Fruit fly (Drosophila melanogaster) S2 (cell line): ENCODE results near the gene Sf3b2.

Experiments
- CG8478 ChIP-seq: fragments of >200 bp; optimal IDR thresholded peaks from 2 replicates; lab custom pipeline; 2018
- CTCF ChIP-seq, 2 experiments: fragments of >200 bp; optimal IDR thresholded peaks; 2 replicates each; lab custom pipeline; 2018

The Sf3b2 gene

DNA sequence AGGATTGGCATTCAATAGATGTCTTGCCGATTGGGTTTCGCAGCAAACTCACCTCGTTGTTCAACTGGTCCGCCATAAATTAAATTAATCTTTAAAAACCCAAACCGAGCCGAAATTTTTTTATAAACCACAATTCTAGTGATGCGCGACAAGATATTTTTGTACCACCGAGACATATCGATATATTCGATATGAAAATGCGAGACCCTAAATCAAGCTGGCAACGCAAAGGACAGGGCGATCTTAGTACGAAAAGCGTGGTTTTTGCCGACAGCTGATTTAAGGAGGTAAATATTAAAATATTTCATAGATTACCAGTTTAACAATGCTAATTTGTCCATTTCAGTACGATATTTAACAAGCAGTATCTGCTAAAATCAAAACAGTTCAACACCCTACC lies at the start of gene Sf3b2, which contains the start of gene CG17219:
TSS of gene Sf3b2 (minus strand) at position 157 of the 400 bp plus-strand sequence.
TSS of gene CG17219 (plus strand) at position 242 of the 400 bp plus-strand sequence.
- TF ChIP-seq CTCF (optimal IDR thresholded peaks at IDR 0.05; lab: Kevin White, UChicago) (no peak), CG8478 (lab: Kevin White, UChicago) (no peak)

DNA sequence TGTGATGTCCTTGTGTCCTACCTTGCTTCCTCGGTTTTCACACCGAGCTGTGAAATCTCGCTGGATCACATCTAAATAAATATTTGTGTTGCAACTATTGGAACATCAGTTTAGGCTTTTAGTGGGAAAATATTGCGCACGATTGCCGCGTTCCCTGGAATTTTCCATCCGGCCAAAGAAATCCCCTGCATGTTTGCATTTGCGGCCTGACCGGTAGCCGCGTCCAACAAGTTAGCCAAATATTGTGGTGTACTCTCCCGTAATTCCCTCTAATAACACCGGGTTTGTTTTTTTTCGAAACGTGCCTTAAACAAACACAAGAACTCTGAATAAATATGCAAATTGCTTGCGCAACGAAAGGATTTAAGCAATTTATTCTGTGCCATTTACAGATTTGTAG lies 49.8 kb upstream of the Sf3b2 start:
- TF ChIP-seq CTCF (optimal IDR thresholded peaks at IDR 0.05; lab: Kevin White, UChicago) (no peak), CG8478 (lab: Kevin White, UChicago) (no peak)

DNA sequence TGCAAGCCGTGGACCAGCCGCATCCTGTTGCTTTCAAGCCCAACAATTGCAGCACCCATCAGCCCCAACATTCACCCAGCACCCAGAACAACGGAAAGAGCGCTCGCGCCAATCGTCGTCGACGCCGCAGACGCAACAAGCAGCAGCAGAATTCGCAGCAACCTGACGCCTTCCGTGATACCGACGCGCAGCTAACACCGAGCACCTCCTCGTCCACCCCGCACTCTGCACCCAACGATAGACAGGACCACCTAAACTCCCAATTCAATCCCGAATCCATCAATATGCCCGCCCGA lies 30.6 kb upstream of the Sf3b2 start:
- TF ChIP-seq CG8478 (lab: Kevin White, UChicago) (no peak), CTCF (optimal IDR thresholded peaks at IDR 0.05; lab: Kevin White, UChicago) (no peak)

DNA sequence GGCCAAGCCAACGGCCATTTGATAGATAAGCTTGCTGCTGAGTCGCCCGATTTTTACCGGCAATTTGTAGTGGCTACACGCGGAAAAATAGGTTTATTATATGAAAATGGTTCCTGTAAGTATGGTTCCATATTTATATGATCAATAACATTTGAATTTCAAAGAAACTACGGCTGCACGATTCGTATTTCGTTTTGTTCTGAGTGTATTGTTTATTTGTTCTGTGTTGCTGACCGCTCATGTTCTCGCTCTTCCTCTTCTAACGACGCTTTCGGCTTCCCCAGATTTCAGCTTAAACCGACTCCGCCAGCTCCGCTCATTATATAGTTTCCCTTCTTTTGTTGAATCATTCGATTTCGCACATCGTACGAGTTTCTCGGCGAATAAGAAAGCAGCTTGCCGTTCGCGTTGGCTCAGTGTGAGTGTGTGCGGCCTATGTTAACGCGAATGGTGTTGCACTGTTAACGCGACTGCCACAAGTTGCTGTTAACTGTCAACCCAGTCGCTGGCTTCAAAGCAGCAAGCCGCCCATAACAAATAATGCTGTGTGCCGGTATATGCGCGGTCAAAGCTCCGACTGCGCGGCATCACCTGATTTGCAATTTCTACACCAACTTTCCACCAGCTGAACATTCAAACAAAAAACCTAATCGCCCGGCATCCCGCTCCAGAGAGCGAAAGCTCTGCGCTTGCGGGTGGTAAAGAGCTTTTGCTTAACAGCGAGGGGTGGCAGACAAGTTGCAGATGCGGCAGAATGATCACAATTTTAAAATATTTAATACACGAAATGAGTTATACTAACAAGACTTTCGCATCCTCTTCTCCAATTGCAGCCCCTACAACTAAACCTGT lies 30.0 kb upstream of the Sf3b2 start:
- no peak for TF ChIP-seq CG8478 (lab: Kevin White, UChicago)
- no peak for TF ChIP-seq CTCF (optimal IDR thresholded peaks at IDR 0.05; lab: Kevin White, UChicago)

DNA sequence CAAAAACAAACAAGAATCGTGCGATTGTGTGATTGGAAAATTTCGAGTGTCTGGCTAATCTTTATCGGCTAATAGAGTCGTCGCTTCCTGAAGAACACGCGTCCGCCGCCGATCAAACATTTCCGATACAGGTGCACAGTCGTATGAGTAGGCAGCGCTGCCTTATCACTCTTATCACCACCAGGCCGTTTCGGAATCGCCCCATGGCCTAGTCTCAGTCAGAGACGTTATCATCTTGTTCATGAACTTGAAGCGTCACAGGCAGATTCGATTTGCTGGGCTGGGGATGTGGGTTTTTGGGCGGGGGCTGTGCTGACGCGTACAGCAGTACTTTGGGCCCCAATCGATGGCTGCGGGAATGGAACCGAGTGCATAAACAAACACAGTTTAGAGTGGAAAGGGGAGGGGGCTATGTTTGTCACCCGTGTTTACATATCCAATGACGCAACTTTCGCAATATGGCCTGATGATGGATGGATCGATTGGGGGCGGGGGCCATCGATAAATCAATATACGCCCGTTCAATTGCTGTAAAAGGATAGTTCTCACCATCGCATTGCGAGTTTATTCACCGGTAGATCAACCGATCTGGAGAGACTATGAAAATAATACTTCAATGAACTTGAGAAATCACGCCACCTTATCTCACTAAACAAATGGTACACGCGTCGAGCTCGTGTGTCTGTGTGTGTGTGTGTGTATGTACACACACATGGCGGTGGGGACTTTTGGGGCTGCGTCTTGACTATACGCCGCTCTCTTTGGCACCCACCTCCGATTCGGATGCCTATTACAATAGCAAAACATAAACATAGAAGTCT lies 29.2 kb upstream of the Sf3b2 start:
- TF ChIP-seq CG8478 (lab: Kevin White, UChicago), result no peak
- TF ChIP-seq CTCF (optimal IDR thresholded peaks at IDR 0.05; lab: Kevin White, UChicago), result no peak

DNA sequence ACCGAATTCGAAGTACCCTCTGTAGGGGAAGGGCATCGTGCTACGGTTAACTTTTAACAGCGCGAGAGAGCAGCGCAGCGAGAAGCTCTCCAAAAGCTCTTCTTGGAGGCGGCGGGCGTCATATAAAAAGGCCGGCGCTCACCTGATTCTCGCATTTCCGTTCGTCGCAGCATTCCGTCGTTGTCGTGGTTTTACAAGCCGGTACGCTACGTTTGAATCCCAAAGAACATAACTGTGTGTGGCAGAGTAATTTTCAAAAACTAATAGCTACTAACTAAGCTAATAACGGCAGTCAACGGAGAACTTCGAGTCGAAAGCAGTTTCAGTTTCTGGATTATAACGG lies 27.5 kb upstream of the Sf3b2 start, which contains the start of gene FASN1:
TSS of gene FASN1 (plus strand) at position 151 of the 343 bp plus-strand sequence.
- TF ChIP-seq CG8478 (lab: Kevin White, UChicago) (no peak), CTCF (optimal IDR thresholded peaks at IDR 0.05; lab: Kevin White, UChicago) (no peak)

DNA sequence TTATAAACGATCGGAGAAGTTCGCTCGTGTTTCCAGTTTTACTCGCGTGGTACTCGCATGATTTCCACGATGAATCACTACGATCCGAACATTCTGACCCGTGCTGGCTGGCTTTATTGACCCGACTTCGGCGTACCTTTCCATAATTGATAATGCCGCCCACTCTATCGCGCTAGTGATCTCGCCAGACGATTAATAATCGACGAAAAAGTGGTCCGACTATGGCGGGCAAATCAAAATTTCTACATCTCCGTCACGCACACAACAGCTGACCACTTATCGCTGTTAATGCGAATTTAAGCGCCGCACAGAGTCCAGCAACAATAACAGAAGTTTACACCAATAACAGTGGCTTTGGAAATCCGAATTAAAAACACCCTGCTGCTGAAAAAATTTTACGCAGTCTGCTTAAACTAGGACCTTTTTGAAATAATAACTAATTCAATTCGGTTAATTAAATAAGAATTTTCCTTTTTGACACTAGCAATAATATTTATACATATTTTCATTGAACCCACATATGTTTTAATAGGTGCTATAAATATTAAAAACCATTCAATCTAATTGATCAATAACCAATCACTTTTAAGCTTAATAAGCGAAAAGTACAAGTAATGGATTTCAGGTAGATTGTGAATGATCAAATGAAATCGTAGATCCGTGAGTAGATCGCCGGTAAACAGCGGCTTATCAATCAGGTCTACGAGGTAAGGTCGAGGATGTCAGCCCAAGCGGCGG lies 26.9 kb upstream of the Sf3b2 start:
- no peak for TF ChIP-seq CG8478 (lab: Kevin White, UChicago)
- TF ChIP-seq CTCF (optimal IDR thresholded peaks at IDR 0.05; lab: Kevin White, UChicago), result no peak

DNA sequence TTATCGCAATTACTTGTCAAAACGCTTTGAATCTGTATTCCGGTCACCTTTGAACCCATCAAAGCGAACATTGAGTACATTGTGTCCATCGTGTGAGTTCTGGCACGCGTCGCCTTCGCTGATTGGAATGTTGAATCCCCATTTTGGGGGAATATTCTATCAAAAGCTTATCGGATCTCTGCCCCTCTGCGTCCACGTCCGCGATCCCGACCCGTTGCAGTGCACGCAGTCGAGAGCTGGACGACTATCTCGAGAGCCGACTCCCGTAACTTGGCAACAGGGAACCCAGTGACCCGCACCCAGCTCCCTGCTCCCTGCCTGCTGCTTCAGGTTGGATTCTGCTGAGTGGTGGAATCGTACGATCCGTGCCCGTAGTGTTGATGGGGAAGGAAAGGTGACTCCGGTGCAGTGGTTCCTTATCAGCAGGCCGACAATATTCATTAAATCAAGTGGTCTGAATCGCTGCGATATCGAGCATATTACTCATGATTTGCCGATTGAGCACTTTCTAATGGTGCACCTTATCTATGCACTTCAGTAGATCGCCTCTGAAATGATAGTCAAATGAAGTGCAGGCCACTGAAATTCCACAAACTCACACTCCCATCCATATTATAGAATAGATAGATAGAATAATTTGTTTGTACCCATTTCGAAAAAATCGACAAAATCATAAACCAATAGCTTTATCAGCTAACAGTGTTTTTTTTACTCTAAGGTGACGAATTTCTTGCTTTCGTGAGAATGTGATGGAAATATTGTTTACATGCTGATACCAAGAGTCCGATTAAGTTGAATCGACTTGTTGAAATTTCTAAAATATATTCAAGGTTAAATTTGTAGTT lies 15.9 kb upstream of the Sf3b2 start:
- TF ChIP-seq CTCF (optimal IDR thresholded peaks at IDR 0.05; lab: Kevin White, UChicago) (no peak), CG8478 (lab: Kevin White, UChicago) (no peak)

DNA sequence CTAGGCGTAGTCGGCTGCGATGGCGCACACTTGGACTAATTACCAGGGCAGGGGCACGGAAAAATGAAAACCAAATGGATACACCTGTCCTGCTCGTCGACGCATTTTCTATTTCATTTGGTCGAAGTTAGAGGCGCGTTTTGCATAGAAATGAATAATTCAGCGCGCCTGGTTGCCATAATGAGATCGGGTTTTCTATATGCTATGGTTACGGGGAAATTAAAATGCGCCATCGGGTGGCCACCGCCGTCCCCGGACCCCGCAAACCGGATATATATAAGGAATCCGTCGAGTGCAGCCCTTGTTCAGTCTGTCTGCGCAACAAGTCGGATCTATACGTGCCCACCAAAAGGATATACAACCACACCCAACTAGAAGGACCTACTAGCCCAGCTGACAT lies 14.7 kb upstream of the Sf3b2 start, which contains the start of gene FASN2:
TSS of gene FASN2 (plus strand) at position 301 of the 400 bp plus-strand sequence.
- TF ChIP-seq CG8478 (lab: Kevin White, UChicago), result no peak
- no peak for TF ChIP-seq CTCF (optimal IDR thresholded peaks at IDR 0.05; lab: Kevin White, UChicago)

DNA sequence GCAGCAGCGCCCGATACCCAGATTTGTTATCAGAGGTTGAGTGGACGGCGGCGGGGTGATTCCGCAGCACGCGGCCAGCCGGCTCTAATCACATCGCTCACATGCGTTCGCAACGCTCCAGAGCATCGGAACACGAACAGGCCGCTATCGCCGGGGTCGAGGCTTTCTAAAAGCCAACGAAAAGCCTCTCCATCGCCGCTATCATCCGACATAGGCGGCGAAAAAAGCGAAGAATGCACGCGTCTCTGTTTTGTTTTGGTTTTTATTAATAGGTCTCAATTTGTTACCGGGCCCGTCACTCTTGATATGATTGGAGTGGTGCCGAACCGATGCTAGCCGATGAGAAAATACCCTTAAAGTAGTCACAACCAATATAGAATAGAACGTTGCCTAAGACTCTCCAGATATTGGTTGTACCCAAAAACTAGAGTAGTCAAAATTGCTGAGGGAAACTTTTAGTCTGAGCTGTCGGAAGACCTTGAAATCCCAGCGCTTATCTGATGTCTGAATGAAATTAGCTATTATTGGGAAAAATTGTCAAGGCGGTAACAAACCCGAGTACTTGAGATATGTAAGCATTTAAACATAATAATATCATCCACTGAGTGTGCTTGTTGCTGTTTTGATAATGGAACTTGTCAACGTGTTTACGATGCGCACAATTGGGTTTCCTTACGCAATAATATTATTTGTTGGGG lies 13.1 kb upstream of the Sf3b2 start, which contains the start of gene CG17261:
TSS of gene CG17261 (plus strand) at position 634 of the 698 bp plus-strand sequence.
- TF ChIP-seq CG8478 (lab: Kevin White, UChicago) (no peak), CTCF (optimal IDR thresholded peaks at IDR 0.05; lab: Kevin White, UChicago) (no peak)

DNA sequence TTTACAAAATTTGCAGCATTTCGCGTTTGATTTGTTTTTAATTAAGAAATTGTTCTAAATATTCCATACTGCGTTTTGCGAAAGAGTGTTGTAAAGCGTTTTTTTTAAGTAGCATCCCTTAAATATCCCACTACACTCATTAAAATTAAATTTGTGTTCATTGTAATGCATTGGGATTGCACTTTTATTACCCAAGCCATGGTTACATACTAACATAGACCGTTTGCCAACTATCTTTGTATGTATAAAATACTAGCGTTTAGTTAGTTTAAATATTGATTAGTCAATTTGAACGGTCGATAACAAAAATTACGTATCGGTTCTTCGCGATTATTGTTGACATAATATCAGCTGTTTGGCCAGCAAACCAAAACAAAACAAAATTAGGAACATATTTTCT lies 10.8 kb upstream of the Sf3b2 start, which contains the start of the genes cnir and CG17221:
TSS of gene cnir (minus strand) at position 39 of the 400 bp plus-strand sequence.
TSS of gene CG17221 (plus strand) at position 203 of the 400 bp plus-strand sequence.
- no peak for TF ChIP-seq CTCF (optimal IDR thresholded peaks at IDR 0.05; lab: Kevin White, UChicago)
- TF ChIP-seq CG8478 (lab: Kevin White, UChicago), result no peak

DNA sequence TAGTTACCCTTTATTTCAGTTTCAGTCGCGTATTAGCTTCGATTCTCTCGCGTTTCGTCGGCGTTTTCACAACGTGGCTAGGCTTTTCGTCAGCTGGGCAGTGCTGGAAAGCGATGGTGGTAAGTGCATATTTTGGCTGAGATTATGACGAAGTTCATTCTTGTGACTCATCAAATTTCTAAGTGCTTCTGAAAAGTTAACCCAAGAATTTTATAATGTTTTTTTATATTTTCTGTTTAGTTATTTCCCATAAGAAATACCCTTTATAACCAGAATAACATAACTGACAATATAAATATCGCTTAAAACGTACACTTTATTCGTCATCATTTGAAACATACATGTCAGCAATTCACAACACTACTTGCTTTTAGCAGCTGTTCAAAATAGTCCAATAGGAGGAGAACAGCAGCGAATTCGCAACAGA lies 8.2 kb upstream of the Sf3b2 start, which contains the start of the genes CG17260 and SerRS:
TSS of gene CG17260 (plus strand) at position 78 of the 427 bp plus-strand sequence.
TSS of gene SerRS (minus strand) at position 251 of the 427 bp plus-strand sequence.
- TF ChIP-seq CG8478 (lab: Kevin White, UChicago) (no peak), CTCF (optimal IDR thresholded peaks at IDR 0.05; lab: Kevin White, UChicago) (no peak)
